Fruit fly (Drosophila melanogaster) whole organism, embryonic: Measurements from ENCODE around the gene dtn.

Experiments used
- Atf3 ChIP-seq: fragments of 200-800 bp; sonication (Bioruptor generic); optimal IDR thresholded peaks from 3 replicates; lab custom pipeline; 2016; ENCODE audit warnings: missing biosample characterization, missing genetic modification characterization
- CG10462 ChIP-seq: fragments of 200-800 bp; sonication (Bioruptor generic); optimal IDR thresholded peaks from 2 replicates; lab custom pipeline; 2016; ENCODE audit warnings: missing biosample characterization, missing genetic modification characterization
- CG11504 ChIP-seq: fragments of 200-800 bp; sonication (Bioruptor generic); optimal IDR thresholded peaks from 3 replicates; lab custom pipeline; 2019; ENCODE audit warnings: missing biosample characterization, mild to moderate bottlenecking, missing genetic modification characterization, moderate library complexity
- CG11695 ChIP-seq: fragments of 200-800 bp; sonication (Bioruptor generic); IDR thresholded peaks from 3 replicates; pipeline ENCODE4 v1.3.6; 2022; ENCODE audit warnings: missing biosample characterization, missing genetic modification characterization
- CG13424 ChIP-seq: fragments of 200-800 bp; sonication (Bioruptor generic); optimal IDR thresholded peaks from 2 replicates; lab custom pipeline; 2019; ENCODE audit warnings: missing biosample characterization, mild to moderate bottlenecking, missing genetic modification characterization, moderate library complexity
- CG1602 ChIP-seq: fragments of 200-800 bp; sonication (Bioruptor generic); optimal IDR thresholded peaks from 3 replicates; lab custom pipeline; 2016; ENCODE audit warnings: missing biosample characterization, missing genetic modification characterization
- CG16815 ChIP-seq: fragments of 200-800 bp; sonication (Bioruptor generic); optimal IDR thresholded peaks from 3 replicates; lab custom pipeline; 2017; ENCODE audit warnings: missing biosample characterization, mild to moderate bottlenecking, missing genetic modification characterization
- CG17361 ChIP-seq: fragments of 200-800 bp; sonication (Bioruptor generic); IDR thresholded peaks from 3 replicates; pipeline ENCODE4 v1.3.6; 2022; ENCODE audit warnings: missing biosample characterization, missing genetic modification characterization
- CG2199 ChIP-seq: fragments of 200-800 bp; sonication (Bioruptor generic); IDR thresholded peaks from 3 replicates; pipeline ENCODE4 v1.3.6; 2022; ENCODE audit warnings: missing biosample characterization, missing genetic modification characterization
- CG30403 ChIP-seq: fragments of 200-800 bp; sonication (Bioruptor generic); optimal IDR thresholded peaks from 3 replicates; lab custom pipeline; 2016; ENCODE audit warnings: missing biosample characterization, missing genetic modification characterization
- CG31365 ChIP-seq: fragments of 200-800 bp; sonication (Bioruptor generic); optimal IDR thresholded peaks from 2 replicates; lab custom pipeline; 2018; ENCODE audit warnings: missing biosample characterization, mild to moderate bottlenecking, missing genetic modification characterization
- CG32767 ChIP-seq: fragments of 200-800 bp; sonication (Bioruptor generic); IDR thresholded peaks from 2 replicates; pipeline ENCODE4 v1.3.6; 2022; ENCODE audit warnings: missing biosample characterization, missing genetic modification characterization
- CG33557 ChIP-seq: fragments of 200-800 bp; sonication (Bioruptor generic); optimal IDR thresholded peaks from 2 replicates; lab custom pipeline; 2019; ENCODE audit warnings: missing biosample characterization, mild to moderate bottlenecking, missing genetic modification characterization, moderate library complexity
- CG3995 ChIP-seq: fragments of 200-800 bp; sonication (Bioruptor generic); optimal IDR thresholded peaks from 3 replicates; lab custom pipeline; 2016; ENCODE audit warnings: missing biosample characterization, missing genetic modification characterization
- CG6654 ChIP-seq: fragments of 200-800 bp; sonication (Bioruptor generic); optimal IDR thresholded peaks from 2 replicates; lab custom pipeline; 2017; ENCODE audit warnings: missing biosample characterization, mild to moderate bottlenecking, missing genetic modification characterization
- CG7963 ChIP-seq: fragments of 200-800 bp; sonication (Bioruptor generic); IDR thresholded peaks from 3 replicates; pipeline ENCODE4 v1.3.6; 2022; ENCODE audit warnings: missing biosample characterization, missing genetic modification characterization; ENCODE audit not compliant: partially characterized antibody
- CG9437 ChIP-seq: fragments of 200-800 bp; sonication (Bioruptor generic); optimal IDR thresholded peaks from 2 replicates; lab custom pipeline; 2018; ENCODE audit warnings: missing biosample characterization, mild to moderate bottlenecking, missing genetic modification characterization
- CG9727 ChIP-seq: fragments of 200-800 bp; sonication (Bioruptor generic); optimal IDR thresholded peaks from 3 replicates; lab custom pipeline; 2017; ENCODE audit warnings: missing biosample characterization, mild to moderate bottlenecking, missing genetic modification characterization
- CG9876 ChIP-seq: fragments of 200-800 bp; sonication (Bioruptor generic); optimal IDR thresholded peaks from 2 replicates; lab custom pipeline; 2016; ENCODE audit warnings: missing biosample characterization, missing genetic modification characterization
- Dfd ChIP-seq, 2 experiments: fragments of >200 bp; optimal IDR thresholded peaks; 2 replicates each; lab custom pipeline; 2017; ENCODE audit warnings: missing biosample characterization in 2 of 2, missing genetic modification characterization in 2 of 2
- Doc3 ChIP-seq: fragments of 200-800 bp; sonication (Bioruptor generic); IDR thresholded peaks from 3 replicates; pipeline ENCODE4 v1.3.6; 2022; ENCODE audit warnings: missing biosample characterization, missing genetic modification characterization; ENCODE audit not compliant: partially characterized antibody
- Dp ChIP-seq: fragments of 200-800 bp; sonication (Bioruptor generic); optimal IDR thresholded peaks from 2 replicates; lab custom pipeline; 2018; ENCODE audit warnings: missing biosample characterization, mild to moderate bottlenecking, missing genetic modification characterization, moderate library complexity
- HHEX ChIP-seq: fragments of 200-800 bp; sonication (Bioruptor generic); optimal IDR thresholded peaks from 3 replicates; lab custom pipeline; 2017; ENCODE audit warnings: missing biosample characterization, mild to moderate bottlenecking, missing genetic modification characterization, missing genetic modification reagents
- HLH54F ChIP-seq: fragments of 200-800 bp; sonication (Bioruptor generic); optimal IDR thresholded peaks from 3 replicates; lab custom pipeline; 2016; ENCODE audit warnings: missing biosample characterization, missing genetic modification characterization
- Hr39 ChIP-seq: fragments of >200 bp; optimal IDR thresholded peaks from 2 replicates; lab custom pipeline; 2017
- MTF-1 ChIP-seq: fragments of 200-800 bp; sonication (Bioruptor generic); optimal IDR thresholded peaks from 2 replicates; lab custom pipeline; 2018; ENCODE audit warnings: missing biosample characterization, mild to moderate bottlenecking, missing genetic modification characterization, borderline replicate concordance
- Mes4 ChIP-seq: fragments of 200-800 bp; sonication (Bioruptor generic); optimal IDR thresholded peaks from 2 replicates; lab custom pipeline; 2016; ENCODE audit warnings: missing biosample characterization, missing genetic modification characterization
- NfI ChIP-seq: fragments of 200-800 bp; sonication (Bioruptor generic); optimal IDR thresholded peaks from 3 replicates; lab custom pipeline; 2018; ENCODE audit warnings: missing biosample characterization, mild to moderate bottlenecking, missing genetic modification characterization, moderate library complexity
- amos ChIP-seq: fragments of 200-800 bp; sonication (Bioruptor generic); IDR thresholded peaks from 2 replicates; pipeline ENCODE4 v1.3.6; 2022; ENCODE audit warnings: missing biosample characterization, missing genetic modification characterization; ENCODE audit not compliant: partially characterized antibody
- aop ChIP-seq: fragments of 200-800 bp; sonication (Bioruptor generic); IDR thresholded peaks from 2 replicates; pipeline ENCODE4 v1.3.6; 2022; ENCODE audit warnings: missing biosample characterization, missing genetic modification characterization
- cad ChIP-seq: fragments of >200 bp; optimal IDR thresholded peaks from 2 replicates; lab custom pipeline; 2017; ENCODE audit warnings: missing biosample characterization, missing genetic modification characterization
- da ChIP-seq: fragments of 200-800 bp; sonication (Bioruptor generic); optimal IDR thresholded peaks from 2 replicates; lab custom pipeline; 2016; ENCODE audit warnings: missing biosample characterization, missing genetic modification characterization
- ewg ChIP-seq: fragments of 200-800 bp; sonication (Bioruptor generic); optimal IDR thresholded peaks from 3 replicates; lab custom pipeline; 2017; ENCODE audit warnings: mild to moderate bottlenecking, missing biosample characterization, missing genetic modification reagents, missing genetic modification characterization
- eyg ChIP-seq: fragments of 200-800 bp; sonication (Bioruptor generic); optimal IDR thresholded peaks from 3 replicates; lab custom pipeline; 2016; ENCODE audit warnings: missing biosample characterization, missing genetic modification characterization
- fd64A ChIP-seq: fragments of 200-800 bp; sonication (Bioruptor generic); optimal IDR thresholded peaks from 3 replicates; lab custom pipeline; 2018; ENCODE audit warnings: missing biosample characterization, mild to moderate bottlenecking, missing genetic modification characterization
- gem ChIP-seq: fragments of 200-800 bp; sonication (Bioruptor generic); optimal IDR thresholded peaks from 2 replicates; lab custom pipeline; 2019; ENCODE audit warnings: missing biosample characterization, mild to moderate bottlenecking, missing genetic modification characterization, moderate library complexity
- jigr1 ChIP-seq: fragments of 200-800 bp; sonication (Bioruptor generic); IDR thresholded peaks from 3 replicates; pipeline ENCODE4 v1.3.6; 2022; ENCODE audit warnings: missing biosample characterization, missing genetic modification characterization
- lab ChIP-seq: fragments of 200-800 bp; sonication (Bioruptor generic); optimal IDR thresholded peaks from 3 replicates; lab custom pipeline; 2017; ENCODE audit warnings: missing biosample characterization, missing genetic modification characterization, mild to moderate bottlenecking, moderate library complexity, missing genetic modification reagents
- mld ChIP-seq: fragments of 200-800 bp; sonication (Bioruptor generic); IDR thresholded peaks from 3 replicates; pipeline ENCODE4 v1.3.6; 2022; ENCODE audit warnings: missing biosample characterization, missing genetic modification characterization; ENCODE audit not compliant: partially characterized antibody
- peb ChIP-seq: fragments of 200-800 bp; sonication (Bioruptor generic); IDR thresholded peaks from 2 replicates; pipeline ENCODE4 v1.3.6; 2022; ENCODE audit warnings: missing biosample characterization, missing genetic modification characterization
- pum ChIP-seq: fragments of 200-800 bp; sonication (Bioruptor generic); optimal IDR thresholded peaks from 2 replicates; lab custom pipeline; 2016; ENCODE audit warnings: missing biosample characterization, missing genetic modification characterization
- sd ChIP-seq: fragments of 200-800 bp; sonication (Bioruptor generic); optimal IDR thresholded peaks from 3 replicates; lab custom pipeline; 2018; ENCODE audit warnings: missing biosample characterization, mild to moderate bottlenecking, missing genetic modification characterization, moderate library complexity
- sna ChIP-seq: fragments of 200-800 bp; sonication (Bioruptor generic); IDR thresholded peaks from 2 replicates; pipeline ENCODE4 v1.3.6; 2022; ENCODE audit warnings: missing biosample characterization, missing genetic modification characterization; ENCODE audit not compliant: partially characterized antibody
- so ChIP-seq: fragments of 200-800 bp; sonication (Bioruptor generic); IDR thresholded peaks from 3 replicates; pipeline ENCODE4 v1.3.6; 2022; ENCODE audit warnings: missing biosample characterization, missing genetic modification characterization
- tgo ChIP-seq: fragments of 200-800 bp; sonication (Bioruptor generic); IDR thresholded peaks from 3 replicates; pipeline ENCODE4 v1.3.6; 2022; ENCODE audit warnings: missing biosample characterization, missing genetic modification characterization
- tx ChIP-seq: fragments of 200-800 bp; sonication (Bioruptor generic); optimal IDR thresholded peaks from 2 replicates; lab custom pipeline; 2016; ENCODE audit warnings: missing biosample characterization, missing genetic modification characterization
- unc-4 ChIP-seq: fragments of 200-800 bp; sonication (Bioruptor generic); IDR thresholded peaks from 2 replicates; pipeline ENCODE4 v1.3.6; 2022; ENCODE audit warnings: missing biosample characterization, missing genetic modification characterization; ENCODE audit not compliant: partially characterized antibody
- unpg ChIP-seq: fragments of 200-800 bp; sonication (Bioruptor generic); optimal IDR thresholded peaks from 3 replicates; lab custom pipeline; 2018; ENCODE audit warnings: missing biosample characterization, mild to moderate bottlenecking, missing genetic modification characterization, moderate library complexity
- vvl ChIP-seq: fragments of 200-800 bp; sonication (Bioruptor generic); IDR thresholded peaks from 2 replicates; pipeline ENCODE4 v1.3.6; 2022; ENCODE audit warnings: missing biosample characterization, missing genetic modification characterization
- wor ChIP-seq: fragments of 200-800 bp; sonication (Bioruptor generic); IDR thresholded peaks from 2 replicates; pipeline ENCODE4 v1.3.6; 2022; ENCODE audit warnings: missing biosample characterization, missing genetic modification characterization

Gene dtn

DNA sequence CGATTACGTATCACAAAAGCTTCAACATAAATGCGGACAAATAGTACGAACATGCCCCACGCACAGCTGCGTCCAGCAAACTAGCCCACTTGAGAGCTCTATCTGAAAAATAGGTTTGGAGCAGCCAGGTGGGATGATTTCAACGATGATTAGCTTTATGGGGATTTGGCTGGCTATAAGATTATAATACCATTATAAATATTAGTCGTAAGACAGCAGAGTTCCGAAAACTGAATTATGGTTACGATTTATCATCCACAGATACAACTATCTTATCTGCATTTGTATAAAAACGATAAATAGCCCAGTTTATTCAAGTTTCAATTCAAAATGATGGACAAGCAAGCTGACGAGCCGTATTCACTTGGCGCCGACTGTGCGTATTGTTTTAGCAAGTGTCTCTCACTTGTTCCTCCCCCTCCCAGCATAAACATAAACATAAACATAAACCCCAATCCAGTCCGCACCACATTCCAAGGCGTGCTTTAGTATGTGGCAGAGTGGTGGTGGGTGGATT, 38.2 kb downstream of the dtn start (continued):
- TF ChIP-seq CG16815 (GFP tag; lab: Kevin White, UChicago) (peak; percentile 15), vvl (no peak; the same call in 1 of the 2 replicates), CG11504 (tag; lab: Kevin White, UChicago) (peak; percentile 86), CG7963 (GFP tag; lab: Robert Waterston, UW) (no peak), da (no peak), CG32767 (peak; percentile 56), eyg (GFP tag; lab: Kevin White, UChicago) (no peak), so (GFP tag; lab: Robert Waterston, UW) (peak; percentile 79; the same call in 2 of the 3 replicates), peb (GFP tag; lab: Robert Waterston, UW) (0 out of 2 replicates have a peak, but pooled peaks have one; percentile 15), Mes4 (GFP tag; lab: Kevin White, UChicago) (no peak), Doc3 (GFP tag; lab: Robert Waterston, UW) (no peak), CG3995 (GFP tag; lab: Kevin White, UChicago) (no peak), aop (GFP tag; lab: Robert Waterston, UW) (no peak), jigr1 (GFP tag; lab: Robert Waterston, UW) (0 out of 3 replicates have a peak, but pooled peaks have one; percentile 20), CG6654 (GFP tag; lab: Kevin White, UChicago) (peak; percentile 59), pum (GFP tag; lab: Kevin White, UChicago) (peak; percentile 24), CG9876 (GFP tag; lab: Kevin White, UChicago) (no peak), tgo (GFP tag; lab: Robert Waterston, UW) (peak; percentile 58; the same call in 2 of the 3 replicates), NfI (GFP tag; lab: Kevin White, UChicago) (peak; percentile 68), Dfd (GFP tag; optimal IDR thresholded peaks at IDR 0.05; lab: Kevin White, UChicago) (no peak), CG9437 (GFP tag; lab: Kevin White, UChicago) (peak; percentile 80), Atf3 (peak; percentile 11), CG13424 (tag; lab: Kevin White, UChicago) (peak; percentile 78), fd64A (GFP tag; lab: Kevin White, UChicago) (peak; percentile 33), lab (peak; percentile 90), CG10462 (peak; percentile 36), CG30403 (GFP tag; lab: Kevin White, UChicago) (peak; percentile 77), CG2199 (GFP tag; lab: Robert Waterston, UW) (no peak), mld (GFP tag; lab: Robert Waterston, UW) (no peak), gem (peak; percentile 82), cad (GFP tag; lab: Kevin White, UChicago) (no peak), CG17361 (GFP tag; lab: Robert Waterston, UW) (peak; percentile 90), HHEX (GFP tag; lab: Kevin White, UChicago) (peak; percentile 82), CG31365 (peak; percentile 51), unc-4 (GFP tag; lab: Robert Waterston, UW) (no peak), tx (GFP tag; lab: Kevin White, UChicago) (no peak), HLH54F (GFP tag; lab: Kevin White, UChicago) (peak; percentile 55), CG33557 (no peak), ewg (peak; percentile 32), Hr39 (lab: Kevin White, UChicago) (no peak), wor (no peak), Dp (no peak), unpg (GFP tag; lab: Kevin White, UChicago) (peak; percentile 75), MTF-1 (no peak), CG9727 (peak; percentile 81), sna (GFP tag; lab: Robert Waterston, UW) (no peak), CG11695 (GFP tag; lab: Robert Waterston, UW) (peak; percentile 78), amos (no peak), CG1602 (peak; percentile 16), sd (tag; lab: Kevin White, UChicago) (peak; percentile 97)
